Worm (Caenorhabditis elegans): ENCODE results near the gene F17H10.1.

Gene F17H10.1

ce11 chrX:13106177-13106761 lies 1.2 kb downstream of the F17H10.1 start:
- TF ChIP-seq hmbx-1 (tag; optimal IDR thresholded peaks at IDR 0.05) = no peak
- TF ChIP-seq scrt-1 (GFP tag; IDR thresholded peaks at IDR 0.05) = no peak

ce11 chrX:13108664-13109063 lies 3.6 kb downstream of the F17H10.1 start:
- no peak for TF ChIP-seq aly-1 (tag; optimal IDR thresholded peaks at IDR 0.05)

ce11 chrX:13110004-13110403 lies 5.0 kb downstream of the F17H10.1 start:
- TF ChIP-seq B0310.2 (tag; optimal IDR thresholded peaks at IDR 0.05) (no peak), ceh-36 (tag; optimal IDR thresholded peaks at IDR 0.05) (no peak), sea-1 (GFP tag; conservative IDR thresholded peaks at IDR 0.05) (no peak), hnd-1 (tag; optimal IDR thresholded peaks at IDR 0.05) (no peak), pes-1 (GFP tag; IDR thresholded peaks at IDR 0.05) (no peak), scrt-1 (GFP tag; IDR thresholded peaks at IDR 0.05) (no peak), ets-7 (tag; optimal IDR thresholded peaks at IDR 0.05) (no peak), ceh-13 (GFP tag; optimal IDR thresholded peaks at IDR 0.05) (no peak), hmg-4 (GFP tag; optimal IDR thresholded peaks at IDR 0.05) (no peak), tra-4 (tag; optimal IDR thresholded peaks at IDR 0.05) (no peak), tbx-37 (GFP tag; conservative IDR thresholded peaks at IDR 0.05) (no peak), F13C5.2 (tag; optimal IDR thresholded peaks at IDR 0.05) (no peak), ama-1 (optimal IDR thresholded peaks at IDR 0.05) (no peak), tbx-11 (GFP tag; IDR thresholded peaks at IDR 0.05) (no peak), hmbx-1 (tag; optimal IDR thresholded peaks at IDR 0.05) (no peak)

- no peak for TF ChIP-seq sea-1 (GFP tag; conservative IDR thresholded peaks at IDR 0.05)
- no peak for TF ChIP-seq scrt-1 (GFP tag; IDR thresholded peaks at IDR 0.05)
- no peak for TF ChIP-seq hmbx-1 (tag; optimal IDR thresholded peaks at IDR 0.05)
- no peak for TF ChIP-seq pes-1 (GFP tag; IDR thresholded peaks at IDR 0.05)
- TF ChIP-seq tra-4 (tag; optimal IDR thresholded peaks at IDR 0.05) = no peak
- TF ChIP-seq hmg-4 (GFP tag; optimal IDR thresholded peaks at IDR 0.05) = no peak
- TF ChIP-seq flt-1 (GFP tag; IDR thresholded peaks at IDR 0.05) = no peak
- TF ChIP-seq hnd-1 (tag; optimal IDR thresholded peaks at IDR 0.05) = no peak
- TF ChIP-seq B0310.2 (tag; optimal IDR thresholded peaks at IDR 0.05) = no peak
- no peak for TF ChIP-seq ceh-13 (GFP tag; optimal IDR thresholded peaks at IDR 0.05)
- TF ChIP-seq ets-7 (tag; optimal IDR thresholded peaks at IDR 0.05) = no peak
- no peak for TF ChIP-seq tbx-37 (GFP tag; conservative IDR thresholded peaks at IDR 0.05)
- TF ChIP-seq F13C5.2 (tag; optimal IDR thresholded peaks at IDR 0.05) = no peak
- no peak for TF ChIP-seq ceh-36 (tag; optimal IDR thresholded peaks at IDR 0.05)
These were observed 7.6 kb downstream of the F17H10.1 start for ce11 chrX:13112664-13113063.

- TF ChIP-seq flt-1 (GFP tag; IDR thresholded peaks at IDR 0.05) (no peak), scrt-1 (GFP tag; IDR thresholded peaks at IDR 0.05) (no peak), ceh-13 (GFP tag; optimal IDR thresholded peaks at IDR 0.05) (no peak), sea-1 (GFP tag; conservative IDR thresholded peaks at IDR 0.05) (no peak), hmg-4 (GFP tag; optimal IDR thresholded peaks at IDR 0.05) (no peak), ets-7 (tag; optimal IDR thresholded peaks at IDR 0.05) (no peak), pes-1 (GFP tag; IDR thresholded peaks at IDR 0.05) (no peak), aly-1 (tag; optimal IDR thresholded peaks at IDR 0.05) (no peak), F13C5.2 (tag; optimal IDR thresholded peaks at IDR 0.05) (no peak), B0310.2 (tag; optimal IDR thresholded peaks at IDR 0.05) (no peak), tra-4 (tag; optimal IDR thresholded peaks at IDR 0.05) (no peak), hmbx-1 (tag; optimal IDR thresholded peaks at IDR 0.05) (no peak), hnd-1 (tag; optimal IDR thresholded peaks at IDR 0.05) (no peak), ceh-36 (tag; optimal IDR thresholded peaks at IDR 0.05) (no peak)
These were observed 8.4 kb downstream of the F17H10.1 start, which contains the start of gene F17H10.2 for ce11 chrX:13113457-13113856. Gene F17H10.2, plus strand, starts transcription at chrX:13113772.

ce11 chrX:13115694-13116093 lies 10.7 kb downstream of the F17H10.1 start:
- no peak for TF ChIP-seq tbx-37 (GFP tag; conservative IDR thresholded peaks at IDR 0.05)
- no peak for TF ChIP-seq flt-1 (GFP tag; IDR thresholded peaks at IDR 0.05)
- no peak for TF ChIP-seq pes-1 (GFP tag; IDR thresholded peaks at IDR 0.05)
- TF ChIP-seq ceh-13 (GFP tag; optimal IDR thresholded peaks at IDR 0.05) = no peak
- TF ChIP-seq tbx-11 (GFP tag; IDR thresholded peaks at IDR 0.05) = no peak
- no peak for TF ChIP-seq hnd-1 (tag; optimal IDR thresholded peaks at IDR 0.05)
- TF ChIP-seq ets-7 (tag; optimal IDR thresholded peaks at IDR 0.05) = no peak
- TF ChIP-seq hmg-4 (GFP tag; optimal IDR thresholded peaks at IDR 0.05) = no peak
- no peak for TF ChIP-seq scrt-1 (GFP tag; IDR thresholded peaks at IDR 0.05)
- TF ChIP-seq B0310.2 (tag; optimal IDR thresholded peaks at IDR 0.05) = no peak
- no peak for TF ChIP-seq ama-1 (optimal IDR thresholded peaks at IDR 0.05)
- no peak for TF ChIP-seq hmbx-1 (tag; optimal IDR thresholded peaks at IDR 0.05)

ce11 chrX:13116380-13116779 lies 11.3 kb downstream of the F17H10.1 start:
- no peak for TF ChIP-seq ceh-13 (GFP tag; optimal IDR thresholded peaks at IDR 0.05)
- no peak for TF ChIP-seq ets-7 (tag; optimal IDR thresholded peaks at IDR 0.05)
- TF ChIP-seq flt-1 (GFP tag; IDR thresholded peaks at IDR 0.05) = no peak
- TF ChIP-seq tra-4 (tag; optimal IDR thresholded peaks at IDR 0.05) = no peak
- TF ChIP-seq scrt-1 (GFP tag; IDR thresholded peaks at IDR 0.05) = no peak
- TF ChIP-seq pes-1 (GFP tag; IDR thresholded peaks at IDR 0.05) = no peak
- no peak for TF ChIP-seq F13C5.2 (tag; optimal IDR thresholded peaks at IDR 0.05)
- TF ChIP-seq aly-1 (tag; optimal IDR thresholded peaks at IDR 0.05) = no peak
- no peak for TF ChIP-seq tbx-37 (GFP tag; conservative IDR thresholded peaks at IDR 0.05)
- no peak for TF ChIP-seq ceh-36 (tag; optimal IDR thresholded peaks at IDR 0.05)
- TF ChIP-seq hmbx-1 (tag; optimal IDR thresholded peaks at IDR 0.05) = no peak
- no peak for TF ChIP-seq hmg-4 (GFP tag; optimal IDR thresholded peaks at IDR 0.05)
- TF ChIP-seq tbx-11 (GFP tag; IDR thresholded peaks at IDR 0.05) = no peak

- TF ChIP-seq hnd-1 (tag; optimal IDR thresholded peaks at IDR 0.05) = no peak
- TF ChIP-seq ama-1 (optimal IDR thresholded peaks at IDR 0.05) = no peak
- TF ChIP-seq tbx-37 (GFP tag; conservative IDR thresholded peaks at IDR 0.05) = no peak
- no peak for TF ChIP-seq F13C5.2 (tag; optimal IDR thresholded peaks at IDR 0.05)
- TF ChIP-seq ceh-36 (tag; optimal IDR thresholded peaks at IDR 0.05) = no peak
- TF ChIP-seq B0310.2 (tag; optimal IDR thresholded peaks at IDR 0.05) = no peak
These were observed 14.9 kb downstream of the F17H10.1 start for ce11 chrX:13119900-13120299.

All from whole organism, early embryonic.